Fruit fly (Drosophila melanogaster) whole organism, wandering third instar larva: Measurements from ENCODE around the gene FASN2.

Source experiments
- Hr78 ChIP-seq: fragments of >200 bp; optimal IDR thresholded peaks from 2 replicates; lab custom pipeline; 2017; ENCODE audit warnings: missing biosample characterization, missing genetic modification characterization
- Jra ChIP-seq: sonication (Bioruptor generic); optimal IDR thresholded peaks from 2 replicates; lab custom pipeline; 2016; ENCODE audit warnings: missing biosample characterization, missing genetic modification characterization
- Vsx2 ChIP-seq: fragments of 200-300, 225-300 bp; sonication (Bioruptor generic); optimal IDR thresholded peaks from 2 replicates; lab custom pipeline; 2018; ENCODE audit warnings: missing biosample characterization, missing genetic modification characterization; ENCODE audit not compliant: partially characterized antibody
- lola ChIP-seq: fragments of >200 bp; optimal IDR thresholded peaks from 2 replicates; lab custom pipeline; 2017; ENCODE audit warnings: missing biosample characterization, missing genetic modification characterization
- pan ChIP-seq: fragments of >200 bp; optimal IDR thresholded peaks from 2 replicates; lab custom pipeline; 2017
- psq ChIP-seq: fragments of 200-800 bp; sonication (Bioruptor generic); optimal IDR thresholded peaks from 3 replicates; lab custom pipeline; 2017; ENCODE audit warnings: missing biosample characterization, mild to moderate bottlenecking, missing genetic modification characterization, moderate library complexity
- sv ChIP-seq: fragments of 200-800 bp; sonication (Bioruptor generic); optimal IDR thresholded peaks from 3 replicates; lab custom pipeline; 2016; ENCODE audit warnings: missing biosample characterization, missing genetic modification characterization

- TF ChIP-seq sv (GFP tag; lab: Kevin White, UChicago) = no peak
- no peak for TF ChIP-seq psq (GFP tag; lab: Kevin White, UChicago)
- TF ChIP-seq lola (GFP tag; lab: Kevin White, UChicago) = no peak
- TF ChIP-seq pan (lab: Kevin White, UChicago) = no peak
- TF ChIP-seq Hr78 (GFP tag; lab: Kevin White, UChicago) = no peak
- TF ChIP-seq Jra (GFP tag; lab: Kevin White, UChicago) = no peak
- TF ChIP-seq Vsx2 (GFP tag; lab: Kevin White, UChicago) = no peak
Measured at dm6 chr2L:3090245-3090644, 46.5 kb downstream of the FASN2 start.
